Fruit fly (Drosophila melanogaster): ENCODE data around the gene CG31365.

DNA sequence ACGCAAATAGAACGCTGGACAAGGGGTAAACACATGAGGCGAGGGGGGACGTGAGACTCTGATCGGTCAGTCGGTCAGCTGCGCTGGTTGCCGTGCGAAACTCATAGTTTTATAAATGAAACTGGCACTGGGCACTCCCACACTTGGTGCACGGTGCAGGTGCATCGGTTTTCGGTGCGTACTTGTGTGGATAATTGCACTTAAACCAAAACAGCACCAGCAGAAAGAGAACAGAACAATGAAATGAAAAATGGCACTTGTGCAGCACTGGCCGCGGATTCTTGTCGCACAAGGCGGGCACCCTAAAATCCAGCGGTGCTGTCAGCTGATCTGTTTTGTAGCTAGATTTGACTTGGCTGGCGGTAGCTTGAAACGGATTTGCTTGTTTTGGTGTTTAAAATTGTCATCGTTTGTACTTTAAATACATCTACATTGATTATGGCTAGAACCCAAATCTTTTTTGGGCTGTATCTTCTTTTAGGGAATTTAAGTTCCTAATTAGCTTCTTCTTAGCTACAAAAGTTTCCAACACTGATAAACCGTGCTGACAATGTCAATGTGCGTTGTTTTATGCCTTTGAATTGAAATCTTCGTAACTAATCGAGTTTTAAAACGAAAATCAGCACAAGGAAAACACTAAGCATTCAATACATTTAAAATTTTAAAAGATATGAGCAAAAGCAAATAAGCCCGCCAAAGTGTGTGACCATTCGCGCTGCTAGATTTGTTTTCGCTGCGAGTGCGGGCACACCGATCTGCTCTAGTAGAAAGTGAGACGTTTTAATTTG, 8.3 kb downstream of the CG31365 start, which contains the start of the genes Rassf and CenB1A:
- TF ChIP-seq CG9948 (tag; optimal IDR thresholded peaks at IDR 0.05): no peak
- no peak for TF ChIP-seq CG8301 (tag; optimal IDR thresholded peaks at IDR 0.05)
- peak; percentile 18; the same call in 1 of the 2 replicates for TF ChIP-seq CG32121 (GFP tag; IDR thresholded peaks at IDR 0.05)
- TF ChIP-seq CG15710 (tag; optimal IDR thresholded peaks at IDR 0.05): peak; percentile 23
- no peak for TF ChIP-seq CG17806 (tag; optimal IDR thresholded peaks at IDR 0.05)

Measured in whole organism, pupa.